Fruit fly (Drosophila melanogaster) ovary, adult (tissue): ENCODE measurements around the gene Etfb.

Source experiments
- CG17801 ChIP-seq: fragments of 200-800 bp; optimal IDR thresholded peaks from 2 replicates; lab custom pipeline; 2019; ENCODE audit warnings: missing biosample characterization, mild to moderate bottlenecking, missing genetic modification characterization, moderate library complexity; ENCODE audit not compliant: partially characterized antibody

The Etfb gene

DNA sequence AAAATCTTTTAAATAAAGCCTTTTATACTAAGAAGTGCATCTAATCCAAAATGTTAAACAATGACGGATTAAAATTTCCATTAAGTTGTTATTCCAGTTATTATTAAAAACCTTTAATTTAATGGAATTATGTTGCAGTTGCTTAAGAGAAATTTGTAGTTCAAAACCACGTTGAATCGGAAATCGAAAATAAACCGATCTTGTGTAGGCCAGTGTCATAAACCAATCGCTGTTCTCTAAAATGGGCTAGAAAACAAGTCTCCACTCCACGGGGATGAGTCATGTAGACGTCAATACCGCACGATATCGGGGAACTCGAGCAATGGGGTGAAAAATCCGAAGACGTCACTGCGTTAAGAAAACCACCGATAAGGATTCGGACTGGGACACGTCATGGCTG lies 41.2 kb downstream of the Etfb start:
- no peak for TF ChIP-seq CG17801 (GFP tag; lab: Kevin White, UChicago)

DNA sequence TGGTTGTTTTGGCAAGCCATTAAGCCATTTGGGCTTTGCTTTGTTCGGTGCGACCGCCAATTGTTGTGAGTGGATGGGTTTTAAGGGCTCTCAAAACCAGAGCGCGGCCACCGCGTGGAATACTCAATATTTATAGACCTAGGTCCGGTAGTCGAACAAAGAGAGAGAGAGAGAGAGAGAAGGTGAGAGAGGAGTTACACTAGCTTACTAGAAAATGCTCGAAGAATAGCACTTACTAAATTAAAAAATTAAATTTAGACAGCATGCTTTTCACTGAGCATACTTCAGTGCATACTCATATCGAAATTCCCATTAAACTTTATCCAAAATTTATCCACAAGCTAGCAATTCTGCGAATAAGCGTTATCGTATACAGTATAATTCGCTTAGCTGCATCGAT lies 42.7 kb downstream of the Etfb start:
- no peak for TF ChIP-seq CG17801 (GFP tag; lab: Kevin White, UChicago)

DNA sequence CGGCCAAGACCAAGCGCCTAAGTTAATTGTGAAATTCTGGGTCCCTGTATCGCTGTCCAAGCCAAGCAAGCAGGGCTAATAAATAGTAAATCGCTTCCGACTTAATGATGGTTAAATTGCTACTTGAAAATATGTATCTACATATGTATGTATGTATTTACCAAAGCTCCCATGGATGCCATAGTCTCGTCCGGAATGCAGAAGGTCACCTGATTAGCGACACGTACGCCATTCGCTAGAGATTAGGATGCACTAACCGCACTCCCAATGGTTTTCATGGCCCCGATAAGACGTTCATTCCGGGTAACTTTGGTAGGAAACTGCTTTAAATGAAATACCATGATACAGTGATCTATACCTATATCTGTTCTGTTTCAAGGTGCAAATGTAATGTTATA lies 44.0 kb downstream of the Etfb start:
- TF ChIP-seq CG17801 (GFP tag; lab: Kevin White, UChicago) = no peak

DNA sequence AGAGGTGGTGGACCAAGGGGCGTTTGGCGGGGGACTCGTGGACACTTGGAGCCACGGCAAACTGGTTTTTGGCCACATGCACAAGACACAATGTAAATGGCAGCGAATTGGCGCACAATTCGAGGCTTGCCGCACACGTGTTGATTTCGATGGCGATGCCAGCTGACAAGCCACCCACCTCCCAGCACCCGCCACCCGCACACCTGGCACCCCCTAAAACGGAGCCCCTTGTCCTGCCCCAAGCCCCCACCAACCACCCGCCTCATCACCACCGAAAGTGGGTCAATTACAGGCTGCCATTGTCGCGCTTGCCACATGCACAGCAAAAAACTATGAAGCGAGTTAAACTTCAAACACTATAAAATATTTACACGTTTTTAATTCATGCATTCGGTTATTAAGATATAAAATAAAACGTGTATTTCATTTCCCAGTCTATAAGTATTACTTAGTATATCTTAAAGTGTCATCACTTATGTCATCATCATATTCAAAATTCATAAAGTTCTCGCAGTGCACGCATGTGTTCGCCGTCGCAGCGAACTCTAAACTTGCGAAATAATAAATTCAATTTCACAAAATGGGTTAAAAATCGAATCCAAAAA lies 44.5 kb downstream of the Etfb start:
- no peak for TF ChIP-seq CG17801 (GFP tag; lab: Kevin White, UChicago)

DNA sequence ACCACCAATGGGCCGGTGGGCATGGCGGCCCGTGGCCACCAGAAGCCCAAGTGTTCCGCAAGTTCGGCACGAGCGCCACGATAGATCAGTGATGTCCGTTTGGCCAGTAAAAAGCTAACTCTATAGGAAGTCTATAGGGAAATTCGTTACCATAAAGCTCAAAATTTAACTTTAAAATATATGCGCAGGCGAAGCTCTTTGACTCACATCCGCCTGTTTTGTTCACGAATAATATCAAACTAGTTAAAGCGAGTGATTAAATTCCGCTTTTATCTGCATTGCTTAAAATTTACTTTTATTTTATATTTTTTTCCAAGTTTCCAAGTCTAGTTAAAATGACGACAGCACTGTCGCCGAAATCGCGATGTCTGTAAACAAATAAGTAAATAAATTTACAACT lies 45.1 kb downstream of the Etfb start:
- TF ChIP-seq CG17801 (GFP tag; lab: Kevin White, UChicago) = no peak

DNA sequence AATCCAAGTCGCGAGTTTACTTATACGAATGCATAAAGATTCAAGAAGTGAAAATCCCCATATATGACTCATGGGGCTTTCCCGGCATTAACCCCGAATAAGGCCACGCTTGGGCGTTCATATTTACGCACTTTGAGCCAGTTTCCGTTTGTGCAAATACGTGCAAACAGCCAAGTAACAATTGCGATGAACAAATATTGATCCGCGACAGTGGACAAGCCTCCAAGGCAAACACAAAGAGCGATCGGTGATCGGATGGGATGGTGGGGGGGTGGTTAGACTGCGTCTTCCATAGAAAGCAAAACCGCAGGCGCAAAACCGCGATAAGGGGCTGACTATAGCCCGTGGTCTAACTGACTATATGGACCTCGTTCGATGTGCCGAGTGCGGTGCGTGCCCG lies 45.5 kb downstream of the Etfb start:
- no peak for TF ChIP-seq CG17801 (GFP tag; lab: Kevin White, UChicago)

DNA sequence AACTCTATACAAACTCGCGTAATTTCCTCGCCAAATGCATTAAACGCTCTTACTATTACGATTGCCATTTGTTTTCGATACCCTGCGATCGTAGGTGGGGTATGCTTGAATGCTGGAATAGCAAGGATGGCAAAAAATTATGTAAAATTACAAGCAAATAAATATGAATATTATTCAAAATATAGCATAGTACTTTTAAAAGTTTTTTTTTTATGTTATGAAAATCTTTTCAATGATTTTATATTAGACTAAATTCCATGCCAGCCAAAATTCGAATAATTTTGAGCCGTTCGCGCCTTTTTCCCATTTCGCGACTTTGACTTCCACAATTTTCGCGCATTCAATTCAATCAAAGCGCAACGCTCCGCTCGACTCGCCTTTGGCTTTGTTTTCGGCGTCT lies 46.6 kb downstream of the Etfb start:
- no peak for TF ChIP-seq CG17801 (GFP tag; lab: Kevin White, UChicago)

DNA sequence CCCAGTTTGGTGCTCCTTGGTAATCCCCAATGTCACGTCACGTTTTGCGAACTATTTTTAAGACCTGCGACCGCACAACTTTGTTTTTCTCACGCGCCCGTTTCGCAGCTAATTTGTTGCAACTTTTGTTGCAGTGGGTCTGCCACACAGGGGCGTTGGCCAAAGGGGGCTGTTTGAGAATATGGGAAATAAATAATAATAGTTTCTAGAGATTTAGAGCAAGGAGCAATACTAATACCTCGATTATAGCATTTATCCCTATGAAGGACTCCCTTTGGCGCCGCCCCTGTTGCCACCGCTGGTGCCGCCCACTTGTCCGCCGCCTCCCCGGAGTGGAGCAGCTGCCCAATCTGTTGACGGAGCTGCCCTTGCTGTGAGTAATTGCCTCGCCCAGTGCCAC lies 47.5 kb downstream of the Etfb start:
- no peak for TF ChIP-seq CG17801 (GFP tag; lab: Kevin White, UChicago)
